Worm (Caenorhabditis elegans) whole organism, L4/young adult: ENCODE results near the gene lurp-2.
A peak's percentile ranks its signal among the peaks of the same experiment; 100 is the strongest.

Experiments used
- W03F9.2 ChIP-seq: fragments of 150-350 bp; optimal IDR thresholded peaks from 2 replicates; lab custom pipeline; 2014; ENCODE audit warnings: missing biosample characterization, missing genetic modification characterization
- dao-5 ChIP-seq: sonication (generic microtip); optimal IDR thresholded peaks from 2 replicates; lab custom pipeline; 2016; ENCODE audit warnings: missing genotype, missing genetic modification characterization, moderate library complexity, missing compliant biosample characterization
- him-1 ChIP-seq: sonication (generic microtip); optimal IDR thresholded peaks from 2 replicates; lab custom pipeline; 2016; ENCODE audit warnings: missing genotype, missing genetic modification reagents, missing genetic modification characterization, missing compliant biosample characterization

The lurp-2 gene

ce11 chrV:13459323-13459722, 5.9 kb downstream of the lurp-2 start, which contains the start of gene bath-39:
TSS of gene bath-39 (plus strand) at chrV:13459459.
- TF ChIP-seq dao-5 (tag; lab: Kevin White, UChicago) (no peak), W03F9.2 (tag; lab: Kevin White, UChicago) (no peak), him-1 (tag; lab: Kevin White, UChicago) (no peak)

- TF ChIP-seq him-1 (tag; lab: Kevin White, UChicago) (no peak), W03F9.2 (tag; lab: Kevin White, UChicago) (peak; percentile 55)
These were observed 9.5 kb downstream of the lurp-2 start, which contains the start of gene frm-10 for ce11 chrV:13462974-13463373. TSS of gene frm-10 (plus strand) at chrV:13463207.

ce11 chrV:13464123-13464522, 10.7 kb downstream of the lurp-2 start:
- TF ChIP-seq W03F9.2 (tag; lab: Kevin White, UChicago) = no peak
- no peak for TF ChIP-seq him-1 (tag; lab: Kevin White, UChicago)
- no peak for TF ChIP-seq dao-5 (tag; lab: Kevin White, UChicago)

ce11 chrV:13468190-13468765, 14.8 kb downstream of the lurp-2 start, which contains the start of the genes F25H9.6 and F25H9.7:
TSS of gene F25H9.6 (minus strand) at chrV:13468361.
TSS of gene F25H9.7 (plus strand) at chrV:13468376.
- TF ChIP-seq him-1 (tag; lab: Kevin White, UChicago) = peak; percentile 80
- no peak for TF ChIP-seq dao-5 (tag; lab: Kevin White, UChicago)
- TF ChIP-seq W03F9.2 (tag; lab: Kevin White, UChicago) = peak; percentile 73

- TF ChIP-seq W03F9.2 (tag; lab: Kevin White, UChicago) (no peak), him-1 (tag; lab: Kevin White, UChicago) (no peak), dao-5 (tag; lab: Kevin White, UChicago) (no peak)
These were observed 18.6 kb downstream of the lurp-2 start for ce11 chrV:13472062-13472461.

ce11 chrV:13473467-13473866, 20.0 kb downstream of the lurp-2 start, which contains the start of gene T10G3.1:
TSS of gene T10G3.1 (minus strand) at chrV:13473679.
- TF ChIP-seq W03F9.2 (tag; lab: Kevin White, UChicago) (no peak), dao-5 (tag; lab: Kevin White, UChicago) (no peak), him-1 (tag; lab: Kevin White, UChicago) (no peak)

- TF ChIP-seq W03F9.2 (tag; lab: Kevin White, UChicago) = no peak
- TF ChIP-seq him-1 (tag; lab: Kevin White, UChicago) = no peak
- TF ChIP-seq dao-5 (tag; lab: Kevin White, UChicago) = no peak
These were observed 22.9 kb downstream of the lurp-2 start, which contains the start of gene T10G3.8 for ce11 chrV:13476350-13476749. TSS of gene T10G3.8 (minus strand) at chrV:13476450.

ce11 chrV:13479766-13480165, 26.3 kb downstream of the lurp-2 start, which contains the start of gene T10G3.2:
TSS of gene T10G3.2 (minus strand) at chrV:13479866.
- TF ChIP-seq dao-5 (tag; lab: Kevin White, UChicago) (no peak), him-1 (tag; lab: Kevin White, UChicago) (no peak), W03F9.2 (tag; lab: Kevin White, UChicago) (no peak)

ce11 chrV:13484339-13484738, 30.9 kb downstream of the lurp-2 start, which contains the start of gene T10G3.4:
TSS of gene T10G3.4 (minus strand) at chrV:13484439.
- TF ChIP-seq dao-5 (tag; lab: Kevin White, UChicago) (no peak), W03F9.2 (tag; lab: Kevin White, UChicago) (no peak), him-1 (tag; lab: Kevin White, UChicago) (no peak)

- TF ChIP-seq W03F9.2 (tag; lab: Kevin White, UChicago) (no peak), dao-5 (tag; lab: Kevin White, UChicago) (no peak), him-1 (tag; lab: Kevin White, UChicago) (no peak)
These were observed 32.3 kb downstream of the lurp-2 start for ce11 chrV:13485732-13486131.

ce11 chrV:13488297-13488803, 34.9 kb downstream of the lurp-2 start:
- TF ChIP-seq dao-5 (tag; lab: Kevin White, UChicago) = no peak

ce11 chrV:13489830-13490229, 36.4 kb downstream of the lurp-2 start, which contains the start of gene T10G3.3:
TSS of gene T10G3.3 (minus strand) at chrV:13490199.
- TF ChIP-seq him-1 (tag; lab: Kevin White, UChicago) (no peak), dao-5 (tag; lab: Kevin White, UChicago) (no peak)

- TF ChIP-seq W03F9.2 (tag; lab: Kevin White, UChicago) (peak; percentile 70), him-1 (tag; lab: Kevin White, UChicago) (no peak)
These were observed 44.0 kb downstream of the lurp-2 start, which contains the start of the genes eea-1 and gut-2 for ce11 chrV:13497322-13497847. TSS of gene eea-1 (minus strand) at chrV:13497372. TSS of gene gut-2 (plus strand) at chrV:13497690.
